Worm (Caenorhabditis elegans) whole organism, L3 larva: ENCODE measurements around the gene Y49E10.10.

Source experiments
- R02D3.7 ChIP-seq: fragments of 150-350 bp; optimal IDR thresholded peaks from 2 replicates; lab custom pipeline; 2014; ENCODE audit warnings: missing biosample characterization, missing genetic modification characterization
- ZK546.5 ChIP-seq: sonication (generic microtip); optimal IDR thresholded peaks from 2 replicates; lab custom pipeline; 2017; ENCODE audit warnings: missing biosample characterization, missing genetic modification characterization
- ama-1 ChIP-seq: fragments of 150-350 bp; optimal IDR thresholded peaks from 2 replicates; lab custom pipeline; 2018
- ceh-16 ChIP-seq: sonication (generic microtip); optimal IDR thresholded peaks from 2 replicates; lab custom pipeline; 2017; ENCODE audit warnings: missing biosample characterization, missing genetic modification characterization
- ceh-28 ChIP-seq: fragments of 150-350 bp; optimal IDR thresholded peaks from 2 replicates; lab custom pipeline; 2014; ENCODE audit warnings: missing biosample characterization, missing genetic modification reagents, missing genetic modification characterization
- ceh-82 ChIP-seq: fragments of 150-350 bp; optimal IDR thresholded peaks from 2 replicates; lab custom pipeline; 2014; ENCODE audit warnings: missing biosample characterization, missing genetic modification characterization
- ceh-9 ChIP-seq: sonication (generic microtip); optimal IDR thresholded peaks from 2 replicates; lab custom pipeline; 2018; ENCODE audit warnings: missing biosample characterization, missing genetic modification characterization
- egl-27 ChIP-seq: sonication (generic microtip); optimal IDR thresholded peaks from 4 replicates; lab custom pipeline; 2017; ENCODE audit warnings: missing biosample characterization, missing genetic modification reagents, missing genetic modification characterization
- egl-5 ChIP-seq: fragments of 150-350 bp; optimal IDR thresholded peaks from 2 replicates; lab custom pipeline; 2017; ENCODE audit warnings: missing biosample characterization, missing genetic modification reagents, missing genetic modification characterization, inconsistent platforms
- elt-2 ChIP-seq: sonication (generic microtip); optimal IDR thresholded peaks from 2 replicates; lab custom pipeline; 2016; ENCODE audit warnings: missing genetic modification reagents, mild to moderate bottlenecking, missing genetic modification characterization, missing compliant biosample characterization
- eor-1 ChIP-seq, 2 experiments: fragments of 150-350 bp; optimal IDR thresholded peaks; 2 replicates each; lab custom pipeline; 2014 to 2018; ENCODE audit warnings: missing biosample characterization in 2 of 2, missing genetic modification characterization in 2 of 2
- fkh-10 ChIP-seq: sonication (generic microtip); optimal IDR thresholded peaks from 2 replicates; lab custom pipeline; 2017; ENCODE audit warnings: missing biosample characterization, missing genetic modification reagents, missing genetic modification characterization
- fkh-2 ChIP-seq: fragments of 150-350 bp; optimal IDR thresholded peaks from 2 replicates; lab custom pipeline; 2014; ENCODE audit warnings: missing biosample characterization, missing genetic modification reagents, missing genetic modification characterization
- hmg-11 ChIP-seq: sonication (generic microtip); optimal IDR thresholded peaks from 2 replicates; lab custom pipeline; 2016; ENCODE audit warnings: missing genetic modification characterization, missing compliant biosample characterization
- jun-1 ChIP-seq: fragments of 150-350 bp; optimal IDR thresholded peaks from 2 replicates; lab custom pipeline; 2014; ENCODE audit warnings: missing biosample characterization, missing genetic modification reagents, missing genetic modification characterization
- lin-15B ChIP-seq: fragments of 150-350 bp; optimal IDR thresholded peaks from 2 replicates; lab custom pipeline; 2014; ENCODE audit warnings: missing biosample characterization, missing genetic modification characterization
- lin-39 ChIP-seq: fragments of 150-350 bp; optimal IDR thresholded peaks from 2 replicates; lab custom pipeline; 2018; ENCODE audit warnings: missing biosample characterization, missing genetic modification reagents, missing genetic modification characterization
- lsy-12 ChIP-seq: sonication (generic microtip); optimal IDR thresholded peaks from 2 replicates; lab custom pipeline; 2016; ENCODE audit warnings: mild to moderate bottlenecking, missing genetic modification characterization, missing compliant biosample characterization
- mdl-1 ChIP-seq: fragments of 150-350 bp; optimal IDR thresholded peaks from 2 replicates; lab custom pipeline; 2014; ENCODE audit warnings: missing biosample characterization, missing genetic modification characterization
- mml-1 ChIP-seq: fragments of 150-350 bp; sonication (generic microtip); optimal IDR thresholded peaks from 3 replicates; lab custom pipeline; 2014; ENCODE audit warnings: missing biosample characterization, missing genetic modification characterization
- nfya-1 ChIP-seq: sonication (generic microtip); optimal IDR thresholded peaks from 2 replicates; lab custom pipeline; 2017; ENCODE audit warnings: missing genetic modification characterization, mild to moderate bottlenecking, missing compliant biosample characterization, antibody characterized with exemption, moderate library complexity; ENCODE audit not compliant: insufficient read depth
- nhr-11 ChIP-seq: fragments of 150-350 bp; optimal IDR thresholded peaks from 2 replicates; lab custom pipeline; 2014; ENCODE audit warnings: missing biosample characterization, missing genetic modification characterization
- nhr-12 ChIP-seq: fragments of 150-350 bp; optimal IDR thresholded peaks from 2 replicates; lab custom pipeline; 2014; ENCODE audit warnings: missing biosample characterization, missing genetic modification characterization
- nhr-23 ChIP-seq: fragments of 150-350 bp; optimal IDR thresholded peaks from 2 replicates; lab custom pipeline; 2014; ENCODE audit warnings: missing biosample characterization, missing genetic modification reagents, missing genetic modification characterization
- nhr-237 ChIP-seq: fragments of 150-350 bp; optimal IDR thresholded peaks from 2 replicates; lab custom pipeline; 2014; ENCODE audit warnings: missing biosample characterization, missing genetic modification characterization
- nhr-25 ChIP-seq: sonication (generic microtip); optimal IDR thresholded peaks from 2 replicates; lab custom pipeline; 2017; ENCODE audit warnings: missing biosample characterization, missing genetic modification characterization
- nhr-43 ChIP-seq: sonication (generic microtip); optimal IDR thresholded peaks from 2 replicates; lab custom pipeline; 2016; ENCODE audit warnings: mild to moderate bottlenecking, missing genetic modification characterization, missing compliant biosample characterization; ENCODE audit not compliant: poor library complexity, severe bottlenecking
- nhr-67 ChIP-seq: fragments of 150-350 bp; optimal IDR thresholded peaks from 2 replicates; lab custom pipeline; 2014; ENCODE audit warnings: missing biosample characterization, missing genetic modification characterization
- pha-4 ChIP-seq: fragments of 150-350 bp; optimal IDR thresholded peaks from 2 replicates; lab custom pipeline; 2014; ENCODE audit warnings: missing biosample characterization, missing genetic modification reagents, missing genetic modification characterization
- pqm-1 ChIP-seq: fragments of 150-350 bp; optimal IDR thresholded peaks from 2 replicates; lab custom pipeline; 2017; ENCODE audit warnings: missing biosample characterization, missing genetic modification characterization, inconsistent platforms
- sea-2 ChIP-seq: fragments of 150-350 bp; sonication (generic microtip); optimal IDR thresholded peaks from 4 replicates; lab custom pipeline; 2014; ENCODE audit warnings: missing biosample characterization, missing genetic modification reagents, missing genetic modification characterization
- skn-1 ChIP-seq: fragments of 150-350 bp; optimal IDR thresholded peaks from 2 replicates; lab custom pipeline; 2014; ENCODE audit warnings: missing biosample characterization, missing genetic modification characterization
- snpc-4 ChIP-seq: fragments of 150-350 bp; optimal IDR thresholded peaks from 2 replicates; lab custom pipeline; 2014; ENCODE audit warnings: missing biosample characterization, missing genetic modification characterization
- tbx-2 ChIP-seq: sonication (generic microtip); optimal IDR thresholded peaks from 2 replicates; lab custom pipeline; 2016; ENCODE audit warnings: mild to moderate bottlenecking, missing genetic modification characterization, missing compliant biosample characterization
- unc-39 ChIP-seq: sonication (generic microtip); optimal IDR thresholded peaks from 4 replicates; lab custom pipeline; 2017; ENCODE audit warnings: missing biosample characterization, missing genetic modification characterization
- unc-62 ChIP-seq: fragments of 150-350 bp; sonication (generic microtip); optimal IDR thresholded peaks from 4 replicates; lab custom pipeline; 2014; ENCODE audit warnings: missing biosample characterization, missing genetic modification reagents, missing genetic modification characterization
- ztf-11 ChIP-seq: fragments of 150-350 bp; optimal IDR thresholded peaks from 2 replicates; lab custom pipeline; 2014; ENCODE audit warnings: missing biosample characterization, missing genetic modification characterization

Y49E10.10 gene

DNA sequence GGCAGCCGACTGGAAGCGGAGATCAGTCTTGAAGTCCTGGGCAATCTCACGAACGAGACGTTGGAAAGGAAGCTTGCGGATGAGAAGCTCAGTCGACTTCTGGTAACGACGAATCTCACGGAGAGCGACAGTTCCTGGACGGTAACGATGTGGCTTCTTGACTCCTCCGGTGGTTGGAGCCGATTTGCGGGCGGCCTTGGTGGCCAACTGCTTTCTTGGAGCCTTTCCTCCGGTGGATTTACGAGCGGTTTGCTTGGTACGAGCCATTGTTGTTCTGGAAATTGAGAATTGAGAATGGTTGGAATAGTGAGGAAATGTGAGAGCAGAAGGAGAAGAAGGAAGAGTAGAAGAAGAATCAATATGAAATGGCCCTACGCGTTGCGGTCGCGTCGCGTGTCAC is 27.4 kb upstream of the Y49E10.10 start:
- TF ChIP-seq egl-27 (tag; lab: Kevin White, UChicago) (no peak), ztf-11 (no peak), lin-15B (tag; lab: Kevin White, UChicago) (no peak), nhr-43 (tag; lab: Kevin White, UChicago) (no peak)

- TF ChIP-seq nfya-1 (tag; lab: Kevin White, UChicago) = peak; percentile 60
- no peak for TF ChIP-seq nhr-237
- no peak for TF ChIP-seq nhr-12 (tag; lab: Kevin White, UChicago)
- TF ChIP-seq pha-4 (tag; lab: Kevin White, UChicago) = peak; percentile 44
- no peak for TF ChIP-seq ZK546.5
- no peak for TF ChIP-seq mml-1 (tag; lab: Kevin White, UChicago)
- TF ChIP-seq nhr-25 = peak; percentile 40
- TF ChIP-seq lin-39 (tag; lab: Kevin White, UChicago) = peak; percentile 91
- TF ChIP-seq tbx-2 = peak; percentile 25
- peak; percentile 56 for TF ChIP-seq lsy-12
- TF ChIP-seq ceh-28 (tag; lab: Kevin White, UChicago) = peak; percentile 3
- TF ChIP-seq nhr-43 (tag; lab: Kevin White, UChicago) = peak; percentile 8
- TF ChIP-seq ceh-82 (tag; lab: Kevin White, UChicago) = no peak
- TF ChIP-seq ama-1 (lab: Kevin White, UChicago) = peak; percentile 90
- peak; percentile 54 for TF ChIP-seq lin-15B (tag; lab: Kevin White, UChicago)
- TF ChIP-seq elt-2 (tag; lab: Kevin White, UChicago) = peak; percentile 14
- TF ChIP-seq pqm-1 (tag; lab: Kevin White, UChicago) = peak; percentile 3
- no peak for TF ChIP-seq mdl-1 (tag; lab: Kevin White, UChicago)
- TF ChIP-seq sea-2 = peak; percentile 59
- no peak for TF ChIP-seq egl-27 (tag; lab: Kevin White, UChicago)
Measured at ce11 chrIII:12368462-12369306, 26.6 kb upstream of the Y49E10.10 start, which contains the start of gene his-72. his-72 (minus strand) TSS chrIII:12369050.

DNA sequence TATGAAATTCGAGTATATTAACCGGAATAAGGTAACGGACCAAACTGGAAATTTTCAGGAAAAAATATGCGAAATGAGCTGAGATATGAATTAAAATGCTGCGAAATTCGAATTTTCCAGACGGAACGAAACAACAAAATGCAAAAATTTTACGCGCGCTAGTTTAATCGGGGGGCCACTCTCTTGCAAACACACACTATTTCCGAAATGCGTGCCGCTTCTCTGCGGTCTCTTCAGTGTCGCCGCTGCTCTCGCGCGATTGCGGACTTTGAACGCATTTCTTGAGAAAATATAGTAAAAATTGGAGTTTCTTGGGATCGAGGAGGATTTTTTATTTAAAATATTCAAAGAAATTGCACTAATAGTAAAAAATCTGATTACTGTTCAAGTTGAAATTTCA is 25.8 kb upstream of the Y49E10.10 start:
- peak; percentile 55 for TF ChIP-seq lin-15B (tag; lab: Kevin White, UChicago)
- TF ChIP-seq ceh-16 (tag; lab: Kevin White, UChicago) = no peak
- TF ChIP-seq pha-4 (tag; lab: Kevin White, UChicago) = no peak
- no peak for TF ChIP-seq nhr-12 (tag; lab: Kevin White, UChicago)
- TF ChIP-seq unc-39 = no peak
- peak; percentile 52 for TF ChIP-seq ama-1 (lab: Kevin White, UChicago)
- TF ChIP-seq nhr-25 = peak; percentile 31
- TF ChIP-seq tbx-2 = no peak
- no peak for TF ChIP-seq elt-2 (tag; lab: Kevin White, UChicago)
- TF ChIP-seq R02D3.7 (tag; lab: Kevin White, UChicago) = no peak
- peak; percentile 58 for TF ChIP-seq nhr-23 (tag; lab: Kevin White, UChicago)
- no peak for TF ChIP-seq nhr-43 (tag; lab: Kevin White, UChicago)
- no peak for TF ChIP-seq ceh-9
- no peak for TF ChIP-seq pqm-1 (tag; lab: Kevin White, UChicago)
- no peak for TF ChIP-seq snpc-4 (tag; lab: Kevin White, UChicago)
- TF ChIP-seq lin-39 (tag; lab: Kevin White, UChicago) = peak; percentile 73
- TF ChIP-seq lsy-12 = no peak
- peak; percentile 73 for TF ChIP-seq hmg-11 (tag; lab: Kevin White, UChicago)
- no peak for TF ChIP-seq eor-1 (tag; optimal IDR thresholded peaks at IDR 0.05; lab: Kevin White, UChicago)
- no peak for TF ChIP-seq nhr-67
- no peak for TF ChIP-seq nhr-11
- TF ChIP-seq nfya-1 (tag; lab: Kevin White, UChicago) = peak; percentile 77
- TF ChIP-seq fkh-2 = no peak
- TF ChIP-seq ztf-11 = no peak
- peak; percentile 3 for TF ChIP-seq fkh-10 (GFP tag; lab: Kevin White, UChicago)
- TF ChIP-seq mdl-1 (tag; lab: Kevin White, UChicago) = no peak
- TF ChIP-seq ceh-28 (tag; lab: Kevin White, UChicago) = no peak

- peak; percentile 10 for TF ChIP-seq nhr-25
- no peak for TF ChIP-seq lin-39 (tag; lab: Kevin White, UChicago)
- no peak for TF ChIP-seq ceh-28 (tag; lab: Kevin White, UChicago)
- no peak for TF ChIP-seq fkh-10 (GFP tag; lab: Kevin White, UChicago)
- no peak for TF ChIP-seq mdl-1 (tag; lab: Kevin White, UChicago)
- no peak for TF ChIP-seq unc-39
- no peak for TF ChIP-seq unc-62 (GFP tag; lab: Kevin White, UChicago)
- no peak for TF ChIP-seq sea-2
- no peak for TF ChIP-seq fkh-2
- no peak for TF ChIP-seq eor-1 (tag; optimal IDR thresholded peaks at IDR 0.05; lab: Kevin White, UChicago)
- peak; percentile 50 for TF ChIP-seq pha-4 (tag; lab: Kevin White, UChicago)
- peak; percentile 32 for TF ChIP-seq hmg-11 (tag; lab: Kevin White, UChicago)
- TF ChIP-seq egl-27 (tag; lab: Kevin White, UChicago) = no peak
- peak; percentile 22 for TF ChIP-seq jun-1 (tag; lab: Kevin White, UChicago)
- TF ChIP-seq elt-2 (tag; lab: Kevin White, UChicago) = peak; percentile 1
- TF ChIP-seq ama-1 (lab: Kevin White, UChicago) = peak; percentile 34
- TF ChIP-seq egl-5 (tag; lab: Kevin White, UChicago) = no peak
- peak; percentile 64 for TF ChIP-seq nhr-43 (tag; lab: Kevin White, UChicago)
- no peak for TF ChIP-seq R02D3.7 (tag; lab: Kevin White, UChicago)
- TF ChIP-seq ceh-82 (tag; lab: Kevin White, UChicago) = no peak
- peak; percentile 63 for TF ChIP-seq lin-15B (tag; lab: Kevin White, UChicago)
- peak; percentile 97 for TF ChIP-seq skn-1
- peak; percentile 53 for TF ChIP-seq nhr-23 (tag; lab: Kevin White, UChicago)
- TF ChIP-seq nfya-1 (tag; lab: Kevin White, UChicago) = peak; percentile 62
- peak; percentile 43 for TF ChIP-seq lsy-12
Measured at ce11 chrIII:12370011-12370506, 25.2 kb upstream of the Y49E10.10 start, which contains the start of gene rpt-6. rpt-6 (plus strand) TSS chrIII:12370456.
